Worm (Caenorhabditis elegans) whole organism, midembryonic: Measurements from ENCODE around the gene fbxa-12.

Source experiments
- cog-1 ChIP-seq: sonication (generic microtip); optimal IDR thresholded peaks from 2 replicates; lab custom pipeline; 2016; ENCODE audit warnings: missing genetic modification characterization, missing compliant biosample characterization
- flt-1 ChIP-seq: fragments of 200-800 bp; sonication (Bioruptor generic); IDR thresholded peaks from 2 replicates; pipeline ENCODE4 v1.3.6; 2022; ENCODE audit warnings: missing genetic modification characterization, missing compliant biosample characterization
- klf-2 ChIP-seq: fragments of 200-800 bp; sonication (Bioruptor generic); conservative IDR thresholded peaks from 2 replicates; pipeline ENCODE4 v1.3.6; 2022; ENCODE audit warnings: missing genetic modification reagents, missing genetic modification characterization, missing compliant biosample characterization
- med-1 ChIP-seq: sonication (generic microtip); optimal IDR thresholded peaks from 2 replicates; lab custom pipeline; 2017; ENCODE audit warnings: missing genetic modification characterization, mild to moderate bottlenecking, missing compliant biosample characterization, antibody characterized with exemption, missing genetic modification reagents; ENCODE audit not compliant: insufficient read depth
- tab-1 ChIP-seq: fragments of 200-800 bp; sonication (Bioruptor generic); IDR thresholded peaks from 2 replicates; pipeline ENCODE4 v1.3.6; 2022; ENCODE audit warnings: missing genetic modification characterization, missing compliant biosample characterization
- ztf-23 ChIP-seq: fragments of 200-800 bp; sonication (Bioruptor generic); IDR thresholded peaks from 2 replicates; pipeline ENCODE4 v1.3.6; 2022; ENCODE audit warnings: missing genetic modification reagents, missing genetic modification characterization, missing compliant biosample characterization

- TF ChIP-seq med-1 (no peak), cog-1 (tag; lab: Kevin White, UChicago) (no peak), ztf-23 (GFP tag; lab: Robert Waterston, UW) (no peak), flt-1 (no peak), klf-2 (GFP tag; lab: Robert Waterston, UW) (no peak), tab-1 (no peak)
Measured at ce11 chrIII:2240471-2240870, 21.0 kb downstream of the fbxa-12 start, which contains the start of gene srz-56.
